Worm (Caenorhabditis elegans): ENCODE data around the gene rbm-7.

Gene rbm-7

DNA sequence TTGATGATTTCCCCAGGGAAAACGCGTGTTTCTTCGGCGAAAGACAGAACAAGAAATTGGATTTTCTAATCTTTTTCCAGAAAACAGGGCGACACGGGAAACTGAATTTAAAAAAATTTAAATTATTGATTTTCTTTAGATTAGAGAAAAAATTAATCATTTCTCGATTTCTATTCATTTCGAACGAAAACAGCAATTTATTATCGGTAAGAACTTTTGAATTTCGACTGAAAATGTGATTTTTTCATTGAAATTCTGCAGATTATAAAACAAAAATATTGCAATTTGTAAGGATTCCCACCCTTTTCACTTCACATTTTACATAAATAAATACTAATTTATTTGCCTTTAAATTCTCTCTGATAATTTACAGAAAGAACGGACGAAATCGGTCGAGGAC is 40.7 kb upstream of the rbm-7 start, which contains the start of gene bckd-1A:
Gene bckd-1A, minus strand, starts transcription at position 101 of the 400 bp plus-strand sequence.
- TF ChIP-seq xbp-1 (tag; optimal IDR thresholded peaks at IDR 0.05) (no peak), nhr-20 (tag; optimal IDR thresholded peaks at IDR 0.05) (no peak), tlp-1 (tag; optimal IDR thresholded peaks at IDR 0.05) (no peak), dsc-1 (tag; optimal IDR thresholded peaks at IDR 0.05) (no peak), lir-3 (tag; optimal IDR thresholded peaks at IDR 0.05; ENCODE audit: poor library complexity) (no peak), lin-39 (tag; optimal IDR thresholded peaks at IDR 0.05) (no peak), irx-1 (tag; optimal IDR thresholded peaks at IDR 0.05) (no peak), elt-3 (tag; optimal IDR thresholded peaks at IDR 0.05) (no peak), nhr-84 (tag; optimal IDR thresholded peaks at IDR 0.05) (no peak), nhr-28 (tag; optimal IDR thresholded peaks at IDR 0.05) (no peak), ceh-63 (GFP tag; optimal IDR thresholded peaks at IDR 0.05) (no peak), nhr-19 (GFP tag; conservative IDR thresholded peaks at IDR 0.05) (no peak), ama-1 (optimal IDR thresholded peaks at IDR 0.05) (no peak), unc-98 (GFP tag; IDR thresholded peaks at IDR 0.05) (no peak), tbx-2 (tag; optimal IDR thresholded peaks at IDR 0.05) (no peak), fos-1 (tag; optimal IDR thresholded peaks at IDR 0.05) (no peak), Y116A8C.19 (tag; optimal IDR thresholded peaks at IDR 0.05; ENCODE audit: borderline replicate concordance) (no peak), aha-1 (tag; optimal IDR thresholded peaks at IDR 0.05) (no peak), nhr-12 (tag; optimal IDR thresholded peaks at IDR 0.05) (no peak), hpl-2 (GFP tag; optimal IDR thresholded peaks at IDR 0.05) (no peak)

DNA sequence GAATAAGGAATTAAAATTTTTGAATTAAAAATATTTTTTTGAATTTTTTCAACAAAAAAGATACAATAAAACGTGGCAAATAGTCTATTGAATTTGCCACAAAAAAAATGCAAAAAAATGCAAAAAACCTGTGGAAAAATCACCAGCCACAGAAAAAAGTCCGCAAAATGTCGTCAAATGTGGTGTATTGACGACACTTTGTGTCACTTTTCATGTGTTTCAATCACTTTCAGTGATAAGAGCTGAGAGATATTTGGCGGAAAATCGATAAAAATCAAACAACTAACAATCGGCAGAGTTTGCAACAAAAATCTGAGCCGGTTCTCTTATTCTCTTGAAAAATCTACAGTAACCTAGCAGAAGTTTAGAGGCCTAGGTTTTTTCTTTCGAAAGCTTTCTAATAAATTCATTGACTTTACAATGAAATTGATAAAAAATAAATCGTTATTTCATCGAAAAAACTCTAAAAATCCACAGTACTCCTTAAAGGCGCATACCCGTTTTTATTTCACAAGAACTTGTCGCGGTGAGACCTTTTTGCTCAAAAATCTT is 40.2 kb upstream of the rbm-7 start:
- TF ChIP-seq unc-98 (GFP tag; IDR thresholded peaks at IDR 0.05) (no peak), egl-27 (tag; optimal IDR thresholded peaks at IDR 0.05) (no peak), fkh-8 (tag; optimal IDR thresholded peaks at IDR 0.05) (no peak), nhr-90 (tag; optimal IDR thresholded peaks at IDR 0.05; ENCODE audit: poor library complexity) (no peak), jun-1 (tag; optimal IDR thresholded peaks at IDR 0.05) (no peak), irx-1 (tag; optimal IDR thresholded peaks at IDR 0.05) (peak; percentile 20), fkh-10 (GFP tag; optimal IDR thresholded peaks at IDR 0.05) (no peak), rnt-1 (tag; optimal IDR thresholded peaks at IDR 0.05) (peak; percentile 56), ets-5 (GFP tag; IDR thresholded peaks at IDR 0.05) (no peak), C04F5.9 (tag; optimal IDR thresholded peaks at IDR 0.05) (no peak), mep-1 (tag; optimal IDR thresholded peaks at IDR 0.05) (peak; percentile 69), nhr-85 (tag) (peak; percentile 69), fos-1 (tag; optimal IDR thresholded peaks at IDR 0.05) (no peak), nhr-20 (tag; optimal IDR thresholded peaks at IDR 0.05) (peak; percentile 13), alr-1 (tag; optimal IDR thresholded peaks at IDR 0.05; ENCODE audit: borderline replicate concordance) (no peak), aly-2 (tag; optimal IDR thresholded peaks at IDR 0.05) (no peak), grh-1 (GFP tag; IDR thresholded peaks at IDR 0.05) (no peak), lin-35 (GFP tag; optimal IDR thresholded peaks at IDR 0.05) (peak; percentile 14 to 64), xbp-1 (tag; optimal IDR thresholded peaks at IDR 0.05) (peak; percentile 34), nhr-47 (tag; optimal IDR thresholded peaks at IDR 0.05) (peak; percentile 39), F16B12.6 (tag; optimal IDR thresholded peaks at IDR 0.05) (peak; percentile 87), lsy-2 (tag; optimal IDR thresholded peaks at IDR 0.05) (peak; percentile 61 to 86), nhr-28 (tag; optimal IDR thresholded peaks at IDR 0.05) (no peak), fkh-4 (tag; optimal IDR thresholded peaks at IDR 0.05; ENCODE audit: borderline replicate concordance) (no peak), aha-1 (tag; optimal IDR thresholded peaks at IDR 0.05) (no peak), C34B4.2 (tag; optimal IDR thresholded peaks at IDR 0.05) (no peak), nhr-19 (GFP tag; conservative IDR thresholded peaks at IDR 0.05) (peak; percentile 9; the same call in 1 of the 2 replicates), unc-30 (tag; optimal IDR thresholded peaks at IDR 0.05) (no peak), unc-130 (tag; optimal IDR thresholded peaks at IDR 0.05) (peak; percentile 15), swsn-7 (tag; optimal IDR thresholded peaks at IDR 0.05) (peak; percentile 9), zip-4 (GFP tag; optimal IDR thresholded peaks at IDR 0.05) (no peak), zag-1 (tag; optimal IDR thresholded peaks at IDR 0.05) (no peak), lir-3 (tag; optimal IDR thresholded peaks at IDR 0.05; ENCODE audit: poor library complexity) (no peak), ces-1 (GFP tag; optimal IDR thresholded peaks at IDR 0.05) (no peak), nhr-71 (tag; optimal IDR thresholded peaks at IDR 0.05) (peak; percentile 49), snu-23 (GFP tag; optimal IDR thresholded peaks at IDR 0.05) (peak; percentile 48), blmp-1 (tag; optimal IDR thresholded peaks at IDR 0.05) (peak; percentile 61), ama-1 (optimal IDR thresholded peaks at IDR 0.05) (no peak), skn-1 (tag; optimal IDR thresholded peaks at IDR 0.05) (peak; percentile 17), egl-13 (tag; optimal IDR thresholded peaks at IDR 0.05) (no peak), sup-37 (GFP tag; optimal IDR thresholded peaks at IDR 0.05) (no peak)
